Worm (Caenorhabditis elegans) whole organism, mixed stage, embryonic: ENCODE measurements around the gene ule-3.

ENCODE experiments used
- M03D4.4 ChIP-seq: sonication (generic microtip); optimal IDR thresholded peaks from 2 replicates; lab custom pipeline; 2017; ENCODE audit warnings: mild to moderate bottlenecking, missing genetic modification characterization, missing compliant biosample characterization
- bed-3 ChIP-seq: fragments of 200-800 bp; sonication (Bioruptor generic); optimal IDR thresholded peaks from 3 replicates; lab custom pipeline; 2018; ENCODE audit warnings: mild to moderate bottlenecking, missing genetic modification characterization, moderate library complexity, missing compliant biosample characterization
- blmp-1 ChIP-seq: fragments of 150-350 bp; optimal IDR thresholded peaks from 2 replicates; lab custom pipeline; 2014; ENCODE audit warnings: missing biosample characterization, missing genetic modification characterization
- ceh-39 ChIP-seq: fragments of 150-350 bp; optimal IDR thresholded peaks from 2 replicates; lab custom pipeline; 2014; ENCODE audit warnings: missing biosample characterization, missing genetic modification characterization
- ceh-43 ChIP-seq: fragments of 200-800 bp; sonication (Bioruptor generic); optimal IDR thresholded peaks from 2 replicates; lab custom pipeline; 2018; ENCODE audit warnings: mild to moderate bottlenecking, missing genetic modification characterization, moderate library complexity, missing compliant biosample characterization
- ceh-83 ChIP-seq: fragments of 200-800 bp; sonication (Bioruptor generic); optimal IDR thresholded peaks from 2 replicates; lab custom pipeline; 2018; ENCODE audit warnings: mild to moderate bottlenecking, missing genetic modification characterization, missing compliant biosample characterization
- ces-1 ChIP-seq: fragments of 150-350 bp; optimal IDR thresholded peaks from 2 replicates; lab custom pipeline; 2014; ENCODE audit warnings: missing biosample characterization, missing genetic modification reagents, missing genetic modification characterization
- cnd-1 ChIP-seq: fragments of 200-800 bp; sonication (Bioruptor generic); optimal IDR thresholded peaks from 2 replicates; lab custom pipeline; 2018; ENCODE audit warnings: mild to moderate bottlenecking, missing genetic modification characterization, missing compliant biosample characterization
- drap-1 ChIP-seq: fragments of 200-800 bp; sonication (Bioruptor generic); optimal IDR thresholded peaks from 3 replicates; lab custom pipeline; 2018; ENCODE audit warnings: mild to moderate bottlenecking, missing genetic modification characterization, missing compliant biosample characterization
- elt-1 ChIP-seq: sonication (generic microtip); optimal IDR thresholded peaks from 2 replicates; lab custom pipeline; 2017; ENCODE audit warnings: missing genetic modification characterization, mild to moderate bottlenecking, missing compliant biosample characterization, antibody characterized with exemption, moderate library complexity, borderline replicate concordance; ENCODE audit not compliant: insufficient read depth
- elt-3 ChIP-seq: fragments of 150-350 bp; optimal IDR thresholded peaks from 2 replicates; lab custom pipeline; 2014; ENCODE audit warnings: missing biosample characterization, missing genetic modification characterization
- flh-1 ChIP-seq: fragments of 200-800 bp; sonication (Bioruptor generic); optimal IDR thresholded peaks from 2 replicates; lab custom pipeline; 2018; ENCODE audit warnings: mild to moderate bottlenecking, missing genetic modification characterization, moderate library complexity, missing compliant biosample characterization
- ham-2 ChIP-seq: fragments of 200-800 bp; sonication (Bioruptor generic); optimal IDR thresholded peaks from 2 replicates; lab custom pipeline; 2018; ENCODE audit warnings: mild to moderate bottlenecking, missing genetic modification characterization, missing compliant biosample characterization
- hlh-1 ChIP-seq: fragments of 150-350 bp; optimal IDR thresholded peaks from 2 replicates; lab custom pipeline; 2014; ENCODE audit warnings: missing biosample characterization, missing genetic modification reagents, missing genetic modification characterization
- lin-13 ChIP-seq: fragments of 150-350 bp; optimal IDR thresholded peaks from 2 replicates; lab custom pipeline; 2014; ENCODE audit warnings: missing biosample characterization, missing genetic modification characterization
- lsy-2 ChIP-seq: fragments of 150-350 bp; optimal IDR thresholded peaks from 2 replicates; lab custom pipeline; 2014; ENCODE audit warnings: missing biosample characterization, missing genetic modification characterization
- mab-5 ChIP-seq: fragments of 150-350 bp; optimal IDR thresholded peaks from 2 replicates; lab custom pipeline; 2014; ENCODE audit warnings: missing biosample characterization, missing genetic modification characterization
- mep-1 ChIP-seq: fragments of 150-350 bp; optimal IDR thresholded peaks from 2 replicates; lab custom pipeline; 2017; ENCODE audit warnings: missing biosample characterization, missing genetic modification reagents, missing genetic modification characterization, inconsistent platforms
- mls-2 ChIP-seq: sonication (generic microtip); optimal IDR thresholded peaks from 2 replicates; lab custom pipeline; 2016; ENCODE audit warnings: mild to moderate bottlenecking, missing genetic modification characterization, moderate library complexity, missing compliant biosample characterization
- nhr-12 ChIP-seq: fragments of 150-350 bp; optimal IDR thresholded peaks from 2 replicates; lab custom pipeline; 2014; ENCODE audit warnings: missing biosample characterization, missing genetic modification characterization
- nhr-2 ChIP-seq: fragments of 150-350 bp; optimal IDR thresholded peaks from 2 replicates; lab custom pipeline; 2014; ENCODE audit warnings: missing biosample characterization, missing genetic modification characterization
- nhr-237 ChIP-seq: fragments of 150-350 bp; optimal IDR thresholded peaks from 2 replicates; lab custom pipeline; 2014; ENCODE audit warnings: missing biosample characterization, missing genetic modification characterization
- nhr-28 ChIP-seq: fragments of 150-350 bp; optimal IDR thresholded peaks from 2 replicates; lab custom pipeline; 2014; ENCODE audit warnings: missing biosample characterization, missing genetic modification characterization
- nhr-76 ChIP-seq: sonication (generic microtip); optimal IDR thresholded peaks from 2 replicates; lab custom pipeline; 2017; ENCODE audit warnings: missing biosample characterization, missing genetic modification characterization
- sem-2 ChIP-seq: fragments of 200-800 bp; sonication (Bioruptor generic); optimal IDR thresholded peaks from 2 replicates; lab custom pipeline; 2018; ENCODE audit warnings: mild to moderate bottlenecking, missing genetic modification characterization, missing compliant biosample characterization
- snpc-4 ChIP-seq: fragments of 150-350 bp; optimal IDR thresholded peaks from 2 replicates; lab custom pipeline; 2014; ENCODE audit warnings: missing biosample characterization, missing genetic modification characterization
- sptf-1 ChIP-seq: sonication (generic microtip); optimal IDR thresholded peaks from 2 replicates; lab custom pipeline; 2017; ENCODE audit warnings: mild to moderate bottlenecking, missing genetic modification characterization, moderate library complexity, missing compliant biosample characterization
- tbx-8 ChIP-seq: fragments of 200-800 bp; sonication (Bioruptor generic); optimal IDR thresholded peaks from 2 replicates; lab custom pipeline; 2018; ENCODE audit warnings: mild to moderate bottlenecking, missing genetic modification characterization, moderate library complexity, missing compliant biosample characterization
- unc-120 ChIP-seq: sonication (generic microtip); optimal IDR thresholded peaks from 2 replicates; lab custom pipeline; 2017; ENCODE audit warnings: missing genetic modification characterization, missing compliant biosample characterization; ENCODE audit not compliant: poor library complexity, severe bottlenecking
- unc-39 ChIP-seq: fragments of 150-350 bp; optimal IDR thresholded peaks from 2 replicates; lab custom pipeline; 2014; ENCODE audit warnings: missing biosample characterization, missing genetic modification characterization
- unc-62 ChIP-seq: fragments of 150-350 bp; optimal IDR thresholded peaks from 2 replicates; lab custom pipeline; 2014; ENCODE audit warnings: missing biosample characterization, missing genetic modification reagents, missing genetic modification characterization
- zip-8 ChIP-seq: fragments of 150-350 bp; optimal IDR thresholded peaks from 2 replicates; lab custom pipeline; 2014; ENCODE audit warnings: missing biosample characterization, missing genetic modification characterization
- ztf-11 ChIP-seq: fragments of 150-350 bp; optimal IDR thresholded peaks from 2 replicates; lab custom pipeline; 2014; ENCODE audit warnings: missing biosample characterization, missing genetic modification characterization

The ule-3 gene

DNA sequence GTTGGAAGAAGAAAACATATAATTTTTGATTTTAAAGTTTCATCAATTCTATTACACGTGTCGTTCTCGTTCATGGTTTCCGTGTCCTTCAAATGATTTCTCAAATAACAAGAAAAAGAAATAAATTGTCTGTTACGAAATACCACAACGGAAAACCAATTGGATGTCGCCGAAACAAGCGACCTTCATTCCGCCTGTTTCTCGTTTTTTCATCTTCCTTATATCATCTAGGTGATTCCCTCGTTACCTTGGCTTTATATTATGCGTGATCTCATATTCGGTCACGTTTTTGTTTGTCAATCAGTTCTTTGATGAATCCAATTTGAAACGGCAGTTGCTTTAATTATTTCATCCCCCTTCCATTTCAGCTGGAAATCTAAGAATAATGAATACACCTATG, 36.5 kb upstream of the ule-3 start:
- TF ChIP-seq M03D4.4 (no peak), ceh-83 (GFP tag; lab: Kevin White, UChicago) (no peak), blmp-1 (tag; lab: Kevin White, UChicago) (no peak), nhr-12 (no peak), elt-1 (tag; lab: Kevin White, UChicago) (no peak), ces-1 (GFP tag; lab: Kevin White, UChicago) (no peak), nhr-28 (tag; lab: Kevin White, UChicago) (no peak), sptf-1 (tag; lab: Kevin White, UChicago) (no peak), hlh-1 (tag; lab: Kevin White, UChicago) (no peak), ztf-11 (tag; lab: Kevin White, UChicago) (no peak), ham-2 (GFP tag; lab: Kevin White, UChicago) (no peak), snpc-4 (no peak), nhr-76 (tag; lab: Kevin White, UChicago) (no peak), unc-62 (GFP tag; lab: Kevin White, UChicago) (no peak), lin-13 (tag; lab: Kevin White, UChicago) (no peak), nhr-237 (tag; lab: Kevin White, UChicago) (no peak), ceh-43 (GFP tag; lab: Kevin White, UChicago) (no peak), ceh-39 (no peak), tbx-8 (GFP tag; lab: Kevin White, UChicago) (no peak)

- TF ChIP-seq mls-2 (tag; lab: Kevin White, UChicago) (no peak), ham-2 (GFP tag; lab: Kevin White, UChicago) (no peak), lin-13 (tag; lab: Kevin White, UChicago) (no peak), cnd-1 (tag; lab: Kevin White, UChicago) (no peak), ceh-83 (GFP tag; lab: Kevin White, UChicago) (no peak), mep-1 (tag; lab: Kevin White, UChicago) (no peak), ces-1 (GFP tag; lab: Kevin White, UChicago) (no peak), tbx-8 (GFP tag; lab: Kevin White, UChicago) (no peak), mab-5 (tag; lab: Kevin White, UChicago) (no peak), nhr-12 (no peak), elt-3 (no peak), sem-2 (GFP tag; lab: Kevin White, UChicago) (no peak), ztf-11 (tag; lab: Kevin White, UChicago) (no peak), sptf-1 (tag; lab: Kevin White, UChicago) (no peak), zip-8 (no peak)
Observed at ce11 chrV:10758658-10759057, 34.9 kb upstream of the ule-3 start, which contains the start of gene F28H7.8. Gene F28H7.8, plus strand, starts transcription at chrV:10758958.

DNA sequence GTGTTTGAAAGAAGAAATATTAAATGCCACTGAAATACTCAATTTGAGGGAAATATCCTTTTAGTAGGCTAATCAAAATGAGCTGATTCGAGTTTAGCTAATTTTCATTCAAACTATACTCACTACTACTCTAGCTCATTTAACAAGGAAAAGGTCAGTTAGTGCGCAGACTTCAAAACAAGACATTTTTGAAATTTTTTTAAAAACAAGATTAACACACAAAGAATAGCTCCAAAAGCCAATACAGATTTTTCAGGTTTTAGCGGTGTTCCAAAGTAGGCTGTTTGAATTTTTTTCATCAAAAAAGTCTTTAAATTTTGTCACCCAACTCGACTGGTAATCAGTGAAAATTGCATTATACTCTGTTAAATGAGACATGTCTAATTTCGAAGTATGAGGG, 32.8 kb upstream of the ule-3 start:
- no peak for TF ChIP-seq unc-62 (GFP tag; lab: Kevin White, UChicago)
- no peak for TF ChIP-seq flh-1
- TF ChIP-seq drap-1 (GFP tag; lab: Kevin White, UChicago) = no peak
- TF ChIP-seq lsy-2 (tag; lab: Kevin White, UChicago) = no peak
- TF ChIP-seq mep-1 (tag; lab: Kevin White, UChicago) = no peak
- TF ChIP-seq nhr-76 (tag; lab: Kevin White, UChicago) = no peak
- no peak for TF ChIP-seq elt-3
- TF ChIP-seq elt-1 (tag; lab: Kevin White, UChicago) = no peak
- no peak for TF ChIP-seq unc-120 (tag; lab: Kevin White, UChicago)
- no peak for TF ChIP-seq cnd-1 (tag; lab: Kevin White, UChicago)
- TF ChIP-seq ceh-43 (GFP tag; lab: Kevin White, UChicago) = no peak
- TF ChIP-seq nhr-12 = no peak
- no peak for TF ChIP-seq mls-2 (tag; lab: Kevin White, UChicago)
- no peak for TF ChIP-seq nhr-2 (tag; lab: Kevin White, UChicago)
- TF ChIP-seq hlh-1 (tag; lab: Kevin White, UChicago) = no peak
- no peak for TF ChIP-seq zip-8
- no peak for TF ChIP-seq ceh-83 (GFP tag; lab: Kevin White, UChicago)
- no peak for TF ChIP-seq unc-39
- TF ChIP-seq bed-3 = no peak
- no peak for TF ChIP-seq ces-1 (GFP tag; lab: Kevin White, UChicago)

DNA sequence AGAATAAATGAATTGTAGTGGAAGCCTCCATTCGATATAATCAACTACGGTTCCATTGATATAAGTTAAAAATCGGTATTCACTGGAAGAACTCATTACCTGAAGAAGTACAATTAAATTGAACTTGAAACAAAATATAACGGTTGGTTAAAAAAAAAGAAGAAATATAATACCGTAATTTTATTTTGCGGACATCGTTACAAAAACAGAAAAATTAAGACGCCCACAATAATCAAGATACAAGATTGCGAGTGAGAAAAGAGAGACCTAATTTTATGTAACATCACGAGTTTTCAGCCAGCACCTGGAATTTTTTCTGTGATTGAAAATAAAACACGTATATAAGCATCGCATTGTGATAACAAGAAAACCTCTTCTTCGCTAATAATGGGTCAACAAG, 30.9 kb upstream of the ule-3 start, which contains the start of gene sre-6:
TSS of gene sre-6 (minus strand) at position 101 of the 400 bp plus-strand sequence.
- TF ChIP-seq zip-8 (no peak), nhr-28 (tag; lab: Kevin White, UChicago) (no peak)
